Worm (Caenorhabditis elegans) whole organism, L1 larva: ENCODE results near the gene kqt-1.

Experiments
- C34B4.2 ChIP-seq: sonication (generic microtip); optimal IDR thresholded peaks from 2 replicates; lab custom pipeline; 2017; ENCODE audit warnings: mild to moderate bottlenecking, missing genetic modification characterization, missing compliant biosample characterization
- F16B12.6 ChIP-seq: fragments of 150-350 bp; optimal IDR thresholded peaks from 2 replicates; lab custom pipeline; 2014; ENCODE audit warnings: missing biosample characterization, missing genetic modification characterization
- Y116A8C.19 ChIP-seq: sonication (generic microtip); optimal IDR thresholded peaks from 2 replicates; lab custom pipeline; 2016; ENCODE audit warnings: missing compliant biosample characterization, missing genetic modification characterization, borderline replicate concordance
- aha-1 ChIP-seq: fragments of 150-350 bp; optimal IDR thresholded peaks from 2 replicates; lab custom pipeline; 2014; ENCODE audit warnings: missing biosample characterization, missing genetic modification characterization
- ama-1 ChIP-seq: fragments of 150-350 bp; optimal IDR thresholded peaks from 2 replicates; lab custom pipeline; 2014
- ceh-82 ChIP-seq, 3 experiments: fragments of 150-350 bp in 1 of 3; sonication (generic microtip) in 2 of 3; optimal IDR thresholded peaks; 2 replicates each; lab custom pipeline; 2014 to 2017; ENCODE audit warnings: missing biosample characterization in 3 of 3, missing genetic modification characterization in 3 of 3
- ceh-90 ChIP-seq: sonication (generic microtip); optimal IDR thresholded peaks from 2 replicates; lab custom pipeline; 2016; ENCODE audit warnings: missing genetic modification characterization, missing compliant biosample characterization
- ces-1 ChIP-seq: fragments of 150-350 bp; optimal IDR thresholded peaks from 2 replicates; lab custom pipeline; 2014; ENCODE audit warnings: missing biosample characterization, missing genetic modification reagents, missing genetic modification characterization
- dsc-1 ChIP-seq: sonication (generic microtip); optimal IDR thresholded peaks from 2 replicates; lab custom pipeline; 2016; ENCODE audit warnings: mild to moderate bottlenecking, missing genetic modification characterization, missing compliant biosample characterization
- efl-1 ChIP-seq, 4 experiments: fragments of 150-350 bp; optimal IDR thresholded peaks in 3 of 4; peaks in 1 of 4; 1 replicate in 1 of 4; 2 replicates in 3 of 4; lab custom pipeline; 2014; ENCODE audit warnings: missing biosample characterization in 2 of 4, missing genetic modification characterization in 2 of 4, missing genetic modification reagents in 2 of 4
- egl-13 ChIP-seq: sonication (generic microtip); optimal IDR thresholded peaks from 2 replicates; lab custom pipeline; 2016; ENCODE audit warnings: missing genotype, missing genetic modification reagents, missing genetic modification characterization, missing compliant biosample characterization
- grh-1 ChIP-seq: fragments of 200-800 bp; sonication (Bioruptor generic); IDR thresholded peaks from 2 replicates; pipeline ENCODE4 v1.3.6; 2022; ENCODE audit warnings: missing genetic modification reagents, missing genetic modification characterization, missing compliant biosample characterization
- jun-1 ChIP-seq: fragments of 150-350 bp; optimal IDR thresholded peaks from 2 replicates; lab custom pipeline; 2014; ENCODE audit warnings: missing biosample characterization, missing genetic modification reagents, missing genetic modification characterization
- lin-14 ChIP-seq: fragments of 200-800 bp; sonication (Bioruptor generic); optimal IDR thresholded peaks from 2 replicates; lab custom pipeline; 2018; ENCODE audit warnings: mild to moderate bottlenecking, missing genetic modification characterization, moderate library complexity, missing compliant biosample characterization
- lin-39 ChIP-seq: fragments of 150-350 bp; optimal IDR thresholded peaks from 2 replicates; lab custom pipeline; 2014; ENCODE audit warnings: missing biosample characterization, missing genetic modification reagents, missing genetic modification characterization
- lsy-2 ChIP-seq, 2 experiments: fragments of 150-350 bp; optimal IDR thresholded peaks; 2 replicates each; lab custom pipeline; 2014; ENCODE audit warnings: missing biosample characterization in 2 of 2, missing genetic modification characterization in 2 of 2
- mdl-1 ChIP-seq, 2 experiments: fragments of 150-350 bp; optimal IDR thresholded peaks; 2 replicates each; lab custom pipeline; 2014 to 2017; ENCODE audit warnings: missing biosample characterization in 2 of 2, missing genetic modification characterization in 2 of 2, inconsistent platforms in 1 of 2
- mef-2 ChIP-seq: fragments of 150-350 bp; optimal IDR thresholded peaks from 2 replicates; lab custom pipeline; 2014; ENCODE audit warnings: missing biosample characterization, missing genetic modification characterization
- mep-1 ChIP-seq: fragments of 150-350 bp; optimal IDR thresholded peaks from 2 replicates; lab custom pipeline; 2014; ENCODE audit warnings: missing biosample characterization, missing genetic modification characterization
- nhr-11 ChIP-seq: fragments of 150-350 bp; optimal IDR thresholded peaks from 2 replicates; lab custom pipeline; 2014; ENCODE audit warnings: missing biosample characterization, missing genetic modification characterization
- nhr-19 ChIP-seq: fragments of 200-800 bp; sonication (Bioruptor generic); conservative IDR thresholded peaks from 2 replicates; pipeline ENCODE4 v1.3.6; 2022; ENCODE audit warnings: missing genetic modification characterization, missing compliant biosample characterization
- nhr-237 ChIP-seq: fragments of 150-350 bp; optimal IDR thresholded peaks from 2 replicates; lab custom pipeline; 2014; ENCODE audit warnings: missing biosample characterization, missing genetic modification characterization
- nhr-47 ChIP-seq: sonication (generic microtip); optimal IDR thresholded peaks from 2 replicates; lab custom pipeline; 2016; ENCODE audit warnings: mild to moderate bottlenecking, missing genetic modification characterization, moderate library complexity, missing compliant biosample characterization
- nhr-71 ChIP-seq: sonication (generic microtip); optimal IDR thresholded peaks from 2 replicates; lab custom pipeline; 2016; ENCODE audit warnings: mild to moderate bottlenecking, missing genetic modification characterization, moderate library complexity, missing compliant biosample characterization
- nhr-77 ChIP-seq: fragments of 150-350 bp; optimal IDR thresholded peaks from 2 replicates; lab custom pipeline; 2014; ENCODE audit warnings: missing biosample characterization, missing genetic modification characterization
- nhr-84 ChIP-seq: sonication (generic microtip); optimal IDR thresholded peaks from 2 replicates; lab custom pipeline; 2017; ENCODE audit warnings: missing biosample characterization, missing genetic modification characterization
- nhr-85 ChIP-seq: sonication (generic microtip); peaks from one replicate; lab custom pipeline; 2016; ENCODE audit warnings: missing genetic modification characterization, inconsistent platforms, missing compliant biosample characterization
- pag-3 ChIP-seq: sonication (generic microtip); optimal IDR thresholded peaks from 2 replicates; lab custom pipeline; 2017; ENCODE audit warnings: missing genetic modification characterization, mild to moderate bottlenecking, missing compliant biosample characterization, antibody characterized with exemption, borderline replicate concordance; ENCODE audit not compliant: insufficient read depth
- pax-3 ChIP-seq: fragments of 200-800 bp; sonication (Bioruptor generic); optimal IDR thresholded peaks from 2 replicates; lab custom pipeline; 2018; ENCODE audit warnings: mild to moderate bottlenecking, missing genetic modification characterization, moderate library complexity, missing compliant biosample characterization
- rnt-1 ChIP-seq: sonication (generic microtip); optimal IDR thresholded peaks from 2 replicates; lab custom pipeline; 2016; ENCODE audit warnings: mild to moderate bottlenecking, missing genetic modification characterization, moderate library complexity, missing compliant biosample characterization
- snu-23 ChIP-seq: sonication (generic microtip); optimal IDR thresholded peaks from 2 replicates; lab custom pipeline; 2016; ENCODE audit warnings: missing genetic modification characterization, missing compliant biosample characterization
- sox-4 ChIP-seq: sonication (generic microtip); optimal IDR thresholded peaks from 2 replicates; lab custom pipeline; 2016; ENCODE audit warnings: missing genetic modification characterization, missing compliant biosample characterization
- sptf-1 ChIP-seq: fragments of 150-350 bp; optimal IDR thresholded peaks from 2 replicates; lab custom pipeline; 2014; ENCODE audit warnings: missing biosample characterization, missing genetic modification characterization
- tbx-2 ChIP-seq: sonication (generic microtip); optimal IDR thresholded peaks from 2 replicates; lab custom pipeline; 2016; ENCODE audit warnings: missing genetic modification characterization, missing compliant biosample characterization
- unc-130 ChIP-seq: fragments of 150-350 bp; optimal IDR thresholded peaks from 2 replicates; lab custom pipeline; 2017; ENCODE audit warnings: missing biosample characterization, missing genetic modification characterization, inconsistent platforms
- unc-98 ChIP-seq: fragments of 200-800 bp; sonication (Bioruptor generic); IDR thresholded peaks from 2 replicates; pipeline ENCODE4 v1.3.6; 2022; ENCODE audit warnings: missing genetic modification characterization, missing compliant biosample characterization
- zag-1 ChIP-seq: fragments of 150-350 bp; optimal IDR thresholded peaks from 2 replicates; lab custom pipeline; 2014; ENCODE audit warnings: missing biosample characterization, missing genetic modification characterization

Gene kqt-1

DNA sequence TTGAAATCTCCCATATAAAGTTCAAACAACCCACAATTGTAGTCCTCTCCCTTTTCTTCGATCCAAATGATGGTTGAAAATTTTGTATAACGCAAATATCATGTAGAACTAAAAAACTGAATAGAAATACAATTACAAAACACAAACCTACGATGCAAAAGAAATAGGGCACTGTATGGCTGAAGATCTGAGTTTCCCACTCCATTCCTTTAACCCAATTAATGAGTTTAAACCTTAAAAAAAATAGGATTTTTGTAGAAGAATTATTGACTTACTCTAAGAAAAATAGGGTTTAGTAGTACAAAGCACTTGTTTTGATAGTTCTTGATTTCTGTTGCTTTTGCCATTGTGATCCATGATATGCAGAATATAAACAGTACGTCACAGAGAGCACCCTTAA, 35.4 kb upstream of the kqt-1 start:
- no peak for TF ChIP-seq ama-1 (lab: Kevin White, UChicago)
- TF ChIP-seq jun-1, result no peak
- no peak for TF ChIP-seq nhr-11 (tag; lab: Kevin White, UChicago)
- no peak for TF ChIP-seq F16B12.6 (tag; lab: Kevin White, UChicago)
- TF ChIP-seq unc-98, result no peak
- TF ChIP-seq lin-14 (GFP tag; lab: Kevin White, UChicago), result no peak
- no peak for TF ChIP-seq lin-39 (tag; lab: Kevin White, UChicago)
- no peak for TF ChIP-seq lsy-2 (tag; optimal IDR thresholded peaks at IDR 0.05; lab: Kevin White, UChicago)
- no peak for TF ChIP-seq mdl-1 (tag; optimal IDR thresholded peaks at IDR 0.05; lab: Kevin White, UChicago)
- no peak for TF ChIP-seq egl-13 (tag; lab: Kevin White, UChicago)
- TF ChIP-seq mef-2 (tag; lab: Kevin White, UChicago), result no peak
- no peak for TF ChIP-seq nhr-47 (tag; lab: Kevin White, UChicago)
- no peak for TF ChIP-seq nhr-84
- TF ChIP-seq Y116A8C.19 (tag; lab: Kevin White, UChicago), result no peak
- no peak for TF ChIP-seq nhr-85
- no peak for TF ChIP-seq C34B4.2

ce11 chrX:6588495-6588894, 30.3 kb upstream of the kqt-1 start, which contains the start of gene fbxl-4:
Gene fbxl-4, plus strand, starts transcription at chrX:6588795.
- TF ChIP-seq grh-1 (GFP tag; lab: Robert Waterston, UW), result no peak
- TF ChIP-seq tbx-2 (tag; lab: Kevin White, UChicago), result no peak
- TF ChIP-seq nhr-77, result no peak
- TF ChIP-seq F16B12.6 (tag; lab: Kevin White, UChicago), result no peak
- TF ChIP-seq ceh-82 (tag; optimal IDR thresholded peaks at IDR 0.05; lab: Kevin White, UChicago), result no peak
- no peak for TF ChIP-seq mep-1 (tag; lab: Kevin White, UChicago)
- no peak for TF ChIP-seq ceh-90 (tag; lab: Kevin White, UChicago)
- no peak for TF ChIP-seq lsy-2 (tag; optimal IDR thresholded peaks at IDR 0.05; lab: Kevin White, UChicago)
- TF ChIP-seq lin-39 (tag; lab: Kevin White, UChicago), result no peak
- TF ChIP-seq dsc-1 (tag; lab: Kevin White, UChicago), result no peak
- no peak for TF ChIP-seq pax-3 (tag; lab: Kevin White, UChicago)
- TF ChIP-seq ces-1 (GFP tag; lab: Kevin White, UChicago), result no peak
- TF ChIP-seq nhr-71 (tag; lab: Kevin White, UChicago), result no peak
- no peak for TF ChIP-seq sptf-1
- no peak for TF ChIP-seq aha-1 (tag; lab: Kevin White, UChicago)
- TF ChIP-seq, all 84 proteins: peak for 0

DNA sequence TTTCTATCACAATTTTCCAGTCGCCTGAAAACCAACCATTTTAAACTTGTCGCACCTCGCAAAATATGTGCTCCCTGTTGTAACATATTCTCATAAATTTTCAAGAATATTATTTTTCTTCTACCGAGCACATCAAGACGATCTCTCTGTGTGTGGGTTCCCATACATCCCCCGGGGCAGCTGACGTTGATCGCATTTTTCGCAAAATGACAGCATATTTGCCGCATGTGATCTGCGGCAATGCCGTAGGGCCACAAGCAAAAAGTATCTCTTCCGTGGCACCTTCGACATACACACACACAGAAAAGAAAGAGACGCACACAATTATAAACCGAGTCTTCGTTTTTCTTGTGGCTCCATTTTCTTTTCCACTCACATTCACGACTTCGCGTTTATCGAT, 27.1 kb upstream of the kqt-1 start:
- TF ChIP-seq nhr-19 (GFP tag; lab: Robert Waterston, UW), result peak; percentile 37
- TF ChIP-seq zag-1 (tag; lab: Kevin White, UChicago), result no peak
- peak; percentile 84 for TF ChIP-seq rnt-1
- peak; percentile 33 for TF ChIP-seq dsc-1 (tag; lab: Kevin White, UChicago)
- TF ChIP-seq mdl-1 (tag; optimal IDR thresholded peaks at IDR 0.05; lab: Kevin White, UChicago), result peak in 1 of 2 experiments; percentile 2
- TF ChIP-seq unc-130 (tag; lab: Kevin White, UChicago), result peak; percentile 44
- TF ChIP-seq snu-23 (GFP tag; lab: Kevin White, UChicago), result peak; percentile 48
- peak; percentile 99 for TF ChIP-seq pag-3 (tag; lab: Kevin White, UChicago)
- peak; percentile 74 for TF ChIP-seq nhr-71 (tag; lab: Kevin White, UChicago)
- no peak for TF ChIP-seq efl-1 (optimal IDR thresholded peaks at IDR 0.05; lab: Kevin White, UChicago)
- TF ChIP-seq efl-1 (GFP tag; optimal IDR thresholded peaks at IDR 0.05 in 1 of 2; lab: Kevin White, UChicago), result peak in 1 of 2 experiments; percentile 60
- TF ChIP-seq nhr-237 (tag; lab: Kevin White, UChicago), result no peak
- TF ChIP-seq sox-4 (tag; lab: Kevin White, UChicago), result no peak
- peak; percentile 9 for TF ChIP-seq lin-39 (tag; lab: Kevin White, UChicago)
